Fruit fly (Drosophila melanogaster) whole organism, embryonic: ENCODE data around the gene Lasp.

Experiments used
- Aef1 ChIP-seq: fragments of 200-800 bp; sonication (Bioruptor generic); IDR thresholded peaks from 3 replicates; pipeline ENCODE4 v1.3.6; 2022; ENCODE audit warnings: missing biosample characterization, missing genetic modification characterization
- Atf-2 ChIP-seq: fragments of 200-800 bp; sonication (Bioruptor generic); optimal IDR thresholded peaks from 2 replicates; lab custom pipeline; 2016; ENCODE audit warnings: missing biosample characterization, missing genetic modification characterization
- Bdp1 ChIP-seq: fragments of 200-800 bp; sonication (Bioruptor generic); optimal IDR thresholded peaks from 3 replicates; lab custom pipeline; 2016; ENCODE audit warnings: missing biosample characterization, missing genetic modification characterization
- Bgb ChIP-seq: fragments of 200-800 bp; sonication (Bioruptor generic); IDR thresholded peaks from 2 replicates; pipeline ENCODE4 v1.3.6; 2022; ENCODE audit warnings: missing biosample characterization, missing genetic modification characterization; ENCODE audit not compliant: partially characterized antibody
- CG12769 ChIP-seq: fragments of 200-800 bp; sonication (Bioruptor generic); optimal IDR thresholded peaks from 2 replicates; lab custom pipeline; 2019; ENCODE audit warnings: missing biosample characterization, mild to moderate bottlenecking, missing genetic modification characterization, moderate library complexity
- CG15514 ChIP-seq: fragments of 200-800 bp; sonication (Bioruptor generic); optimal IDR thresholded peaks from 3 replicates; lab custom pipeline; 2017; ENCODE audit warnings: missing biosample characterization, missing genetic modification characterization, mild to moderate bottlenecking, moderate library complexity, missing genetic modification reagents
- CG1647 ChIP-seq: fragments of 200-800 bp; sonication (Bioruptor generic); optimal IDR thresholded peaks from 3 replicates; lab custom pipeline; 2016; ENCODE audit warnings: missing biosample characterization, missing genetic modification characterization
- CG16863 ChIP-seq: fragments of 200-800 bp; sonication (Bioruptor generic); optimal IDR thresholded peaks from 3 replicates; lab custom pipeline; 2016; ENCODE audit warnings: missing biosample characterization, missing genetic modification characterization
- CG17568 ChIP-seq: fragments of 200-800 bp; sonication (Bioruptor generic); optimal IDR thresholded peaks from 2 replicates; lab custom pipeline; 2018; ENCODE audit warnings: missing biosample characterization, mild to moderate bottlenecking, missing genetic modification characterization, moderate library complexity
- CG18619 ChIP-seq: fragments of 200-800 bp; sonication (Bioruptor generic); optimal IDR thresholded peaks from 3 replicates; lab custom pipeline; 2017; ENCODE audit warnings: missing biosample characterization, mild to moderate bottlenecking, missing genetic modification characterization
- CG2678 ChIP-seq: fragments of 200-800 bp; sonication (Bioruptor generic); optimal IDR thresholded peaks from 3 replicates; lab custom pipeline; 2019; ENCODE audit warnings: missing biosample characterization, mild to moderate bottlenecking, missing genetic modification characterization, moderate library complexity
- CG31441 ChIP-seq: fragments of 200-800 bp; sonication (Bioruptor generic); IDR thresholded peaks from 2 replicates; pipeline ENCODE4 v1.3.6; 2022; ENCODE audit warnings: missing biosample characterization, missing genetic modification characterization
- CG34376 ChIP-seq: fragments of 200-800 bp; sonication (Bioruptor generic); optimal IDR thresholded peaks from 2 replicates; lab custom pipeline; 2018; ENCODE audit warnings: missing biosample characterization, mild to moderate bottlenecking, missing genetic modification characterization
- CG34422 ChIP-seq: fragments of 200-800 bp; sonication (Bioruptor generic); IDR thresholded peaks from 3 replicates; pipeline ENCODE4 v1.3.6; 2022; ENCODE audit warnings: missing biosample characterization, missing genetic modification characterization
- CG7745 ChIP-seq: fragments of 200-800 bp; sonication (Bioruptor generic); optimal IDR thresholded peaks from 2 replicates; lab custom pipeline; 2018; ENCODE audit warnings: missing biosample characterization, mild to moderate bottlenecking, missing genetic modification characterization, moderate library complexity
- CG8765 ChIP-seq: fragments of 200-800 bp; sonication (Bioruptor generic); IDR thresholded peaks from 2 replicates; pipeline ENCODE4 v1.3.6; 2022; ENCODE audit warnings: missing biosample characterization, missing genetic modification characterization
- CTCF ChIP-seq: fragments of 200-800 bp; sonication (Bioruptor generic); optimal IDR thresholded peaks from 2 replicates; lab custom pipeline; 2017; ENCODE audit warnings: missing biosample characterization, mild to moderate bottlenecking, missing genetic modification characterization, moderate library complexity
- Chrac-16 ChIP-seq: fragments of 200-800 bp; sonication (Bioruptor generic); optimal IDR thresholded peaks from 3 replicates; lab custom pipeline; 2016; ENCODE audit warnings: missing biosample characterization, missing genetic modification characterization
- Deaf1 ChIP-seq: fragments of 200-800 bp; optimal IDR thresholded peaks from 3 replicates; lab custom pipeline; 2019; ENCODE audit warnings: missing biosample characterization, mild to moderate bottlenecking, missing genetic modification characterization, moderate library complexity
- Doc3 ChIP-seq: fragments of 200-800 bp; sonication (Bioruptor generic); IDR thresholded peaks from 3 replicates; pipeline ENCODE4 v1.3.6; 2022; ENCODE audit warnings: missing biosample characterization, missing genetic modification characterization; ENCODE audit not compliant: partially characterized antibody
- ERR ChIP-seq: fragments of 200-800 bp; sonication (Bioruptor generic); optimal IDR thresholded peaks from 2 replicates; lab custom pipeline; 2016; ENCODE audit warnings: missing biosample characterization, missing genetic modification characterization
- HLH54F ChIP-seq: fragments of 200-800 bp; sonication (Bioruptor generic); optimal IDR thresholded peaks from 3 replicates; lab custom pipeline; 2016; ENCODE audit warnings: missing biosample characterization, missing genetic modification characterization
- Hmr ChIP-seq: fragments of 200-800 bp; sonication (Bioruptor generic); optimal IDR thresholded peaks from 3 replicates; lab custom pipeline; 2017; ENCODE audit warnings: mild to moderate bottlenecking, missing biosample characterization, missing genetic modification reagents, missing genetic modification characterization
- MBD-R2 ChIP-seq: fragments of 200-800 bp; sonication (Bioruptor generic); IDR thresholded peaks from 2 replicates; pipeline ENCODE4 v1.3.6; 2022; ENCODE audit warnings: missing biosample characterization, missing genetic modification characterization
- Nf-YB ChIP-seq: fragments of 200-800 bp; sonication (Bioruptor generic); optimal IDR thresholded peaks from 3 replicates; lab custom pipeline; 2019; ENCODE audit warnings: missing biosample characterization, mild to moderate bottlenecking, missing genetic modification characterization, moderate library complexity
- Ravus ChIP-seq: fragments of 200-800 bp; sonication (Bioruptor generic); IDR thresholded peaks from 2 replicates; pipeline ENCODE4 v1.3.6; 2022; ENCODE audit warnings: missing biosample characterization, missing genetic modification characterization
- Sry-β ChIP-seq: fragments of 200-800 bp; sonication (Bioruptor generic); optimal IDR thresholded peaks from 2 replicates; lab custom pipeline; 2018; ENCODE audit warnings: missing biosample characterization, mild to moderate bottlenecking, missing genetic modification characterization, moderate library complexity
- ap ChIP-seq: fragments of 200-800 bp; sonication (Bioruptor generic); IDR thresholded peaks from 2 replicates; pipeline ENCODE4 v1.3.6; 2022; ENCODE audit warnings: missing biosample characterization, missing genetic modification characterization
- ara ChIP-seq: fragments of 200-800 bp; sonication (Bioruptor generic); IDR thresholded peaks from 2 replicates; pipeline ENCODE4 v1.3.6; 2022; ENCODE audit warnings: missing biosample characterization, missing genetic modification characterization
- cato ChIP-seq: fragments of 200-800 bp; sonication (Bioruptor generic); optimal IDR thresholded peaks from 2 replicates; lab custom pipeline; 2016; ENCODE audit warnings: missing biosample characterization, missing genetic modification characterization, borderline replicate concordance
- crp ChIP-seq, 2 experiments: fragments of 200-800 bp; sonication (Bioruptor generic); optimal IDR thresholded peaks; 2 replicates in 1 of 2; 3 replicates in 1 of 2; lab custom pipeline; 2017; ENCODE audit warnings: missing biosample characterization in 2 of 2, missing genetic modification characterization in 2 of 2, mild to moderate bottlenecking in 1 of 2, moderate library complexity in 1 of 2
- danr ChIP-seq: fragments of 200-800 bp; sonication (Bioruptor generic); IDR thresholded peaks from 2 replicates; pipeline ENCODE4 v1.3.6; 2022; ENCODE audit warnings: missing biosample characterization, missing genetic modification characterization
- dati ChIP-seq: fragments of 200-800 bp; sonication (Bioruptor generic); IDR thresholded peaks from 2 replicates; pipeline ENCODE4 v1.3.6; 2022; ENCODE audit warnings: missing biosample characterization, missing genetic modification characterization
- dmrt11E ChIP-seq: fragments of 200-800 bp; sonication (Bioruptor generic); optimal IDR thresholded peaks from 3 replicates; lab custom pipeline; 2018; ENCODE audit warnings: missing biosample characterization, mild to moderate bottlenecking, missing genetic modification characterization, moderate library complexity
- exex ChIP-seq: fragments of 200-800 bp; sonication (Bioruptor generic); optimal IDR thresholded peaks from 4 replicates; lab custom pipeline; 2018; ENCODE audit warnings: missing biosample characterization, mild to moderate bottlenecking, missing genetic modification characterization, moderate library complexity
- gro ChIP-seq: fragments of 200-800 bp; sonication (Bioruptor generic); optimal IDR thresholded peaks from 2 replicates; lab custom pipeline; 2016; ENCODE audit warnings: missing biosample characterization, missing genetic modification characterization
- h ChIP-seq: fragments of >200 bp; optimal IDR thresholded peaks from 2 replicates; lab custom pipeline; 2017
- her ChIP-seq: fragments of 200-800 bp; sonication (Bioruptor generic); optimal IDR thresholded peaks from 2 replicates; lab custom pipeline; 2016; ENCODE audit warnings: missing biosample characterization, missing genetic modification characterization
- mirr ChIP-seq: fragments of 200-800 bp; sonication (Bioruptor generic); optimal IDR thresholded peaks from 3 replicates; lab custom pipeline; 2018; ENCODE audit warnings: missing biosample characterization, mild to moderate bottlenecking, missing genetic modification characterization
- nerfin-2 ChIP-seq: fragments of 200-800 bp; sonication (Bioruptor generic); IDR thresholded peaks from 2 replicates; pipeline ENCODE4 v1.3.6; 2022; ENCODE audit warnings: missing biosample characterization, missing genetic modification characterization; ENCODE audit not compliant: partially characterized antibody
- sim ChIP-seq: fragments of 200-800 bp; sonication (Bioruptor generic); IDR thresholded peaks from 2 replicates; pipeline ENCODE4 v1.3.6; 2022; ENCODE audit warnings: missing biosample characterization, missing genetic modification characterization
- sr ChIP-seq: fragments of 200-800 bp; sonication (Bioruptor generic); IDR thresholded peaks from 3 replicates; pipeline ENCODE4 v1.3.6; 2022; ENCODE audit warnings: missing biosample characterization, missing genetic modification characterization
- ssp ChIP-seq: fragments of 200-800 bp; sonication (Bioruptor generic); IDR thresholded peaks from 2 replicates; pipeline ENCODE4 v1.3.6; 2022; ENCODE audit warnings: missing biosample characterization, missing genetic modification characterization
- trh ChIP-seq: fragments of 200-800 bp; sonication (Bioruptor generic); optimal IDR thresholded peaks from 2 replicates; lab custom pipeline; 2016; ENCODE audit warnings: missing biosample characterization, missing genetic modification characterization
- tup ChIP-seq: fragments of 200-800 bp; sonication (Bioruptor generic); optimal IDR thresholded peaks from 2 replicates; lab custom pipeline; 2016; ENCODE audit warnings: missing biosample characterization, mild to moderate bottlenecking, missing genetic modification characterization, moderate library complexity
- unpg ChIP-seq: fragments of 200-800 bp; sonication (Bioruptor generic); optimal IDR thresholded peaks from 3 replicates; lab custom pipeline; 2018; ENCODE audit warnings: missing biosample characterization, mild to moderate bottlenecking, missing genetic modification characterization, moderate library complexity
- usp ChIP-seq: fragments of >200 bp; optimal IDR thresholded peaks from 2 replicates; lab custom pipeline; 2017; ENCODE audit warnings: missing biosample characterization, missing genetic modification characterization
- wdn ChIP-seq: fragments of 200-800 bp; sonication (Bioruptor generic); IDR thresholded peaks from 2 replicates; pipeline ENCODE4 v1.3.6; 2022; ENCODE audit warnings: missing biosample characterization, missing genetic modification characterization
- z ChIP-seq: fragments of 200-800 bp; sonication (Bioruptor generic); IDR thresholded peaks from 3 replicates; pipeline ENCODE4 v1.3.6; 2022; ENCODE audit warnings: missing biosample characterization, missing genetic modification characterization

Gene Lasp

DNA sequence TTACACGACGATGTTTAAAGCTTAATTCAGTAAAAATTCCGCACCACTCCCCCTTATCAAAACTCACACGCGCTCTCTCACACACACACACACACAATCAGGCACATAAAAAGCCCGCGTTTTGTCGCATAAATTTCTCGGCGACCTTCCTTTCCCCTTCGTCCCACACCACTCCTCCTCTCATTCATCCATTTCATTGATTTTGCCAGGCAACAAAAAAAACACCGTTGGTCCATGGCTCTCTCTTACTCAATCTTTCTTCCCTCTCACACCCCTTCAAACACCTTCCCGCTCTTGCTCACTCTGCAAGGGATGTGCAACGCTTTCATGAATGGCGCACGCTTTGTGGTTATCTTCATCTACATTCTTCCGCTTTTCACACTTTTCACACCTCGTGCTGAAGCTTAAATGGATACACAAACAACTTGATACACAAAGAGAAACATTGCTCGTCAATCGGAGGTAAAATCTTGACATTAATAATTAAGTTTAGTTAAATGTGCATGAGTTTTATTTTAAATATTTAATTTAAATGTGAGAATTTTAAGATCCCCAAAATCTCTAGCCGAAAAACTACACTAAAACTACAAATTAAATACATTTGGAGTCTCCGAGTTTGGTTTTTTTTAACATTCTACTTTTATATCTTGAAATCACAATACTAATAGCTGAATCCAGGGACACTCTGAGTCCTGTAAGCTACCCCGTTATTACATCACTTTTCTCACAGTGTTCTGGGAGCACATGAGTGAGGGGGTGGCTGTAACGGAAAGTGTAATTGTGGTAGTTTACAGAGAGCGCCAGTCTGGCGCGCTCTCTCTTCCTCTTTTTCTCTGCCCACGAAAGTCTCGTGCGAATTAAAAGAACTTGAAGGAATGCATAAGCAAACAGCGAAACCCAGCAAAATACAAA is 51.3 kb downstream of the Lasp start (continued):
- TF ChIP-seq CG17568 (peak; percentile 94), mirr (GFP tag; lab: Kevin White, UChicago) (peak; percentile 61), CG18619 (GFP tag; lab: Kevin White, UChicago) (peak; percentile 98), dati (GFP tag; lab: Robert Waterston, UW) (peak; percentile 52; the same call in 1 of the 2 replicates), sr (GFP tag; lab: Robert Waterston, UW) (peak; percentile 77; the same call in 2 of the 3 replicates), Aef1 (GFP tag; lab: Robert Waterston, UW) (peak; percentile 91), CG31441 (GFP tag; lab: Robert Waterston, UW) (peak; percentile 99), CG15514 (peak; percentile 91), trh (peak; percentile 93), cato (GFP tag; lab: Kevin White, UChicago) (peak; percentile 93), Bdp1 (GFP tag; lab: Kevin White, UChicago) (peak; percentile 87), usp (GFP tag; lab: Kevin White, UChicago) (no peak), danr (GFP tag; lab: Robert Waterston, UW) (peak; percentile 92), Hmr (GFP tag; lab: Kevin White, UChicago) (peak; percentile 98), sim (GFP tag; lab: Robert Waterston, UW) (peak; percentile 75), dmrt11E (tag; lab: Kevin White, UChicago) (peak; percentile 93), wdn (GFP tag; lab: Robert Waterston, UW) (peak; percentile 89), unpg (peak; percentile 96), CG12769 (tag; lab: Kevin White, UChicago) (peak; percentile 75), ap (peak; percentile 90), CTCF (GFP tag; lab: Kevin White, UChicago) (peak; percentile 73), CG2678 (peak; percentile 99), exex (tag; lab: Kevin White, UChicago) (peak; percentile 80), her (GFP tag; lab: Kevin White, UChicago) (peak; percentile 81), CG8765 (GFP tag; lab: Robert Waterston, UW) (peak; percentile 76), nerfin-2 (GFP tag; lab: Robert Waterston, UW) (no peak), Bgb (GFP tag; lab: Robert Waterston, UW) (peak; percentile 44; the same call in 1 of the 2 replicates), crp (GFP tag; optimal IDR thresholded peaks at IDR 0.05; lab: Kevin White, UChicago) (peak; percentile 35 to 63), CG16863 (peak; percentile 87), Doc3 (no peak), h (lab: Kevin White, UChicago) (no peak), ssp (GFP tag; lab: Robert Waterston, UW) (peak; percentile 89), Chrac-16 (GFP tag; lab: Kevin White, UChicago) (peak; percentile 94), tup (GFP tag; lab: Kevin White, UChicago) (peak; percentile 89), gro (GFP tag; lab: Kevin White, UChicago) (peak; percentile 89), CG34376 (GFP tag; lab: Kevin White, UChicago) (peak; percentile 75), ERR (GFP tag; lab: Kevin White, UChicago) (peak; percentile 90), CG1647 (GFP tag; lab: Kevin White, UChicago) (peak; percentile 93), Atf-2 (GFP tag; lab: Kevin White, UChicago) (peak; percentile 91), z (GFP tag; lab: Robert Waterston, UW) (0 out of 3 replicates have a peak, but pooled peaks have one; percentile 36), Ravus (peak; percentile 87), Nf-YB (GFP tag; lab: Kevin White, UChicago) (peak; percentile 86), ara (GFP tag; lab: Robert Waterston, UW) (peak; percentile 92), CG7745 (tag; lab: Kevin White, UChicago) (peak; percentile 38), Sry-β (peak; percentile 71), MBD-R2 (GFP tag; lab: Robert Waterston, UW) (peak; percentile 76), CG34422 (peak; percentile 92), Deaf1 (peak; percentile 83), HLH54F (GFP tag; lab: Kevin White, UChicago) (peak; percentile 90)
